Worm (Caenorhabditis elegans) whole organism, L2 larva: ENCODE results near the gene mvk-1.

Source experiments
- Y55F3AM.14 ChIP-seq: fragments of 200-800 bp; sonication (Bioruptor generic); optimal IDR thresholded peaks from 2 replicates; lab custom pipeline; 2018; ENCODE audit warnings: mild to moderate bottlenecking, missing genetic modification characterization, missing compliant biosample characterization
- unc-62 ChIP-seq: fragments of 150-350 bp; optimal IDR thresholded peaks from 2 replicates; lab custom pipeline; 2014; ENCODE audit warnings: missing biosample characterization, missing genetic modification reagents, missing genetic modification characterization

DNA sequence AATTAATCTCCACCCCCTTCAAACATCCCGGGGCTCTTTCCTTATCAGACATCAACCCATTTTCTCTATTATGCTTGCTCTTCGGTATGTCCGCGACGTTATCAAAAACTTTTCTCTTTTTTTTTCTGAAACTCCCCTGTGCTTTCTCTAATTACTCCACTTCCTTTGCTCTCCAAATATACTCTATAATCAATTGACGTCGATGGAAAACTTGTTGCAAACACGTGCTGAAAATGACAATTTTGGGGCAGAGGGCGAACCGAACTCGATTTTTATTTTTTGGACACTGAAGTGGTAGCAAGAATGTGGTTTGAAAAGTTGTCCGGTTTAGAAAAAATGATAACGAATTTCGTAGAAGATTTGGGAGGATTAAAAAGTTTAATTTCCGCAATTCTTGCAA is 43.0 kb upstream of the mvk-1 start:
- no peak for TF ChIP-seq Y55F3AM.14
- TF ChIP-seq unc-62: no peak
